Fruit fly (Drosophila melanogaster) whole organism, prepupa: ENCODE measurements around the gene pum.

Experiments used
- Blimp-1 ChIP-seq: fragments of 200-800 bp; sonication (Bioruptor generic); optimal IDR thresholded peaks from 3 replicates; lab custom pipeline; 2017; ENCODE audit warnings: missing biosample characterization, missing genetic modification characterization, mild to moderate bottlenecking, moderate library complexity, missing genetic modification reagents
- CG10631 ChIP-seq: fragments of 200-800 bp; sonication (Bioruptor generic); optimal IDR thresholded peaks from 2 replicates; lab custom pipeline; 2016; ENCODE audit warnings: missing biosample characterization, missing genetic modification characterization
- CG11294 ChIP-seq: fragments of 200-800 bp; sonication (Bioruptor generic); IDR thresholded peaks from 2 replicates; pipeline ENCODE4 v1.3.6; 2022; ENCODE audit warnings: missing biosample characterization, missing genetic modification characterization
- CG11902 ChIP-seq: fragments of 200-800 bp; sonication (Bioruptor generic); optimal IDR thresholded peaks from 3 replicates; lab custom pipeline; 2016; ENCODE audit warnings: missing biosample characterization, missing genetic modification characterization
- CG15336 ChIP-seq: fragments of 200-800 bp; sonication (Bioruptor generic); IDR thresholded peaks from 2 replicates; pipeline ENCODE4 v1.3.6; 2022; ENCODE audit warnings: missing biosample characterization, missing genetic modification characterization
- CG1621 ChIP-seq: fragments of 200-800 bp; sonication (Bioruptor generic); optimal IDR thresholded peaks from 3 replicates; lab custom pipeline; 2018; ENCODE audit warnings: missing biosample characterization, mild to moderate bottlenecking, missing genetic modification characterization
- CG16779 ChIP-seq: fragments of 200-800 bp; sonication (Bioruptor generic); optimal IDR thresholded peaks from 3 replicates; lab custom pipeline; 2017; ENCODE audit warnings: missing biosample characterization, mild to moderate bottlenecking, missing genetic modification characterization
- CG31627 ChIP-seq: fragments of 200-800 bp; sonication (Bioruptor generic); optimal IDR thresholded peaks from 3 replicates; lab custom pipeline; 2016; ENCODE audit warnings: missing biosample characterization, missing genetic modification characterization
- CG34406 ChIP-seq: fragments of 200-800 bp; sonication (Bioruptor generic); optimal IDR thresholded peaks from 3 replicates; lab custom pipeline; 2016; ENCODE audit warnings: missing biosample characterization, missing genetic modification characterization
- CG3919 ChIP-seq: fragments of 200-800 bp; sonication (Bioruptor generic); optimal IDR thresholded peaks from 3 replicates; lab custom pipeline; 2016; ENCODE audit warnings: missing biosample characterization, missing genetic modification characterization
- CG4318 ChIP-seq: fragments of 200-800 bp; sonication (Bioruptor generic); optimal IDR thresholded peaks from 3 replicates; lab custom pipeline; 2017; ENCODE audit warnings: missing biosample characterization, mild to moderate bottlenecking, missing genetic modification characterization
- CG6163 ChIP-seq: fragments of 200-800 bp; sonication (Bioruptor generic); IDR thresholded peaks from 3 replicates; pipeline ENCODE4 v1.3.6; 2022; ENCODE audit warnings: missing biosample characterization, missing genetic modification characterization
- CG6276 ChIP-seq: fragments of 200-800 bp; sonication (Bioruptor generic); optimal IDR thresholded peaks from 2 replicates; lab custom pipeline; 2017; ENCODE audit warnings: missing biosample characterization, mild to moderate bottlenecking, missing genetic modification characterization
- CG6792 ChIP-seq: fragments of 200-800 bp; sonication (Bioruptor generic); optimal IDR thresholded peaks from 3 replicates; lab custom pipeline; 2016; ENCODE audit warnings: missing biosample characterization, missing genetic modification characterization
- CG6808 ChIP-seq: fragments of 200-800 bp; sonication (Bioruptor generic); optimal IDR thresholded peaks from 3 replicates; lab custom pipeline; 2017; ENCODE audit warnings: missing biosample characterization, missing genetic modification characterization, mild to moderate bottlenecking, moderate library complexity, missing genetic modification reagents
- CG6854 ChIP-seq: fragments of 200-800 bp; sonication (Bioruptor generic); optimal IDR thresholded peaks from 2 replicates; lab custom pipeline; 2017; ENCODE audit warnings: missing biosample characterization, mild to moderate bottlenecking, missing genetic modification characterization
- CG7368 ChIP-seq: fragments of 200-800 bp; sonication (Bioruptor generic); optimal IDR thresholded peaks from 3 replicates; lab custom pipeline; 2016; ENCODE audit warnings: missing biosample characterization, missing genetic modification characterization
- CG9139 ChIP-seq: fragments of 200-800 bp; sonication (Bioruptor generic); optimal IDR thresholded peaks from 3 replicates; lab custom pipeline; 2017; ENCODE audit warnings: missing biosample characterization, mild to moderate bottlenecking, missing genetic modification characterization
- Eip75B ChIP-seq: fragments of 200-800 bp; sonication (Bioruptor generic); optimal IDR thresholded peaks from 3 replicates; lab custom pipeline; 2016; ENCODE audit warnings: missing biosample characterization, missing genetic modification characterization
- Eip78C ChIP-seq: fragments of 200-800 bp; sonication (Bioruptor generic); peaks from one replicate; lab custom pipeline; 2016; ENCODE audit warnings: missing biosample characterization, missing genetic modification characterization
- Eip93F ChIP-seq: fragments of 200-800 bp; sonication (Bioruptor generic); optimal IDR thresholded peaks from 2 replicates; lab custom pipeline; 2016; ENCODE audit warnings: missing biosample characterization, mild to moderate bottlenecking, missing genetic modification characterization
- Hr39 ChIP-seq: fragments of 200-800 bp; sonication (Bioruptor generic); optimal IDR thresholded peaks from 2 replicates; lab custom pipeline; 2016; ENCODE audit warnings: missing biosample characterization, missing genetic modification characterization
- Lpt ChIP-seq: fragments of 200-800 bp; sonication (Bioruptor generic); optimal IDR thresholded peaks from 3 replicates; lab custom pipeline; 2016; ENCODE audit warnings: missing biosample characterization, missing genetic modification characterization
- OdsH ChIP-seq: fragments of 200-800 bp; sonication (Bioruptor generic); optimal IDR thresholded peaks from 3 replicates; lab custom pipeline; 2016; ENCODE audit warnings: missing biosample characterization, missing genetic modification characterization
- Smox ChIP-seq: fragments of 200-800 bp; sonication (Bioruptor generic); optimal IDR thresholded peaks from 3 replicates; lab custom pipeline; 2016; ENCODE audit warnings: missing biosample characterization, missing genetic modification characterization
- Sox102F ChIP-seq: fragments of 200-800 bp; sonication (Bioruptor generic); optimal IDR thresholded peaks from 2 replicates; lab custom pipeline; 2016; ENCODE audit warnings: missing biosample characterization, mild to moderate bottlenecking, missing genetic modification characterization
- Sox14 ChIP-seq: fragments of 200-800 bp; sonication (Bioruptor generic); optimal IDR thresholded peaks from 3 replicates; lab custom pipeline; 2016; ENCODE audit warnings: missing biosample characterization, missing genetic modification characterization
- achi ChIP-seq: fragments of 200-800 bp; sonication (Bioruptor generic); optimal IDR thresholded peaks from 3 replicates; lab custom pipeline; 2016; ENCODE audit warnings: missing biosample characterization, missing genetic modification characterization
- acj6 ChIP-seq: fragments of 200-800 bp; sonication (Bioruptor generic); optimal IDR thresholded peaks from 3 replicates; lab custom pipeline; 2016; ENCODE audit warnings: missing biosample characterization, missing genetic modification characterization
- cyc ChIP-seq: fragments of 200-800 bp; sonication (Bioruptor generic); optimal IDR thresholded peaks from 3 replicates; lab custom pipeline; 2016; ENCODE audit warnings: missing biosample characterization, missing genetic modification characterization
- dac ChIP-seq: fragments of 200-800 bp; sonication (Bioruptor generic); optimal IDR thresholded peaks from 2 replicates; lab custom pipeline; 2017; ENCODE audit warnings: missing biosample characterization, mild to moderate bottlenecking, missing genetic modification characterization
- eg ChIP-seq: fragments of 200-800 bp; sonication (Bioruptor generic); IDR thresholded peaks from 3 replicates; pipeline ENCODE4 v1.3.6; 2022; ENCODE audit warnings: missing biosample characterization, missing genetic modification characterization
- fd59A ChIP-seq: fragments of 200-800 bp; sonication (Bioruptor generic); optimal IDR thresholded peaks from 2 replicates; lab custom pipeline; 2017; ENCODE audit warnings: missing biosample characterization, mild to moderate bottlenecking, missing genetic modification characterization, missing genetic modification reagents
- lz ChIP-seq: fragments of 200-800 bp; sonication (Bioruptor generic); optimal IDR thresholded peaks from 3 replicates; lab custom pipeline; 2016; ENCODE audit warnings: missing biosample characterization, missing genetic modification characterization
- net ChIP-seq: fragments of 200-800 bp; sonication (Bioruptor generic); optimal IDR thresholded peaks from 3 replicates; lab custom pipeline; 2016; ENCODE audit warnings: missing biosample characterization, missing genetic modification characterization
- salr ChIP-seq, 2 experiments: fragments of 200-800 bp; sonication (Bioruptor generic); optimal IDR thresholded peaks; 3 replicates each; lab custom pipeline; 2016 to 2018; ENCODE audit warnings: missing biosample characterization in 2 of 2, missing genetic modification characterization in 2 of 2, mild to moderate bottlenecking in 1 of 2
- spab ChIP-seq: fragments of 200-800 bp; sonication (Bioruptor generic); optimal IDR thresholded peaks from 2 replicates; lab custom pipeline; 2017; ENCODE audit warnings: missing biosample characterization, mild to moderate bottlenecking, missing genetic modification characterization, missing genetic modification reagents
- topi ChIP-seq: fragments of 200-800 bp; sonication (Bioruptor generic); optimal IDR thresholded peaks from 3 replicates; lab custom pipeline; 2016; ENCODE audit warnings: missing biosample characterization, missing genetic modification characterization

The pum gene

dm6 chr3R:9140914-9141313, 96.6 kb downstream of the pum start:
- TF ChIP-seq CG15336 (GFP tag; lab: Robert Waterston, UW) = no peak
- no peak for TF ChIP-seq CG6808 (GFP tag; lab: Kevin White, UChicago)
- TF ChIP-seq CG11902 (GFP tag; lab: Kevin White, UChicago) = no peak
- TF ChIP-seq Hr39 (GFP tag; lab: Kevin White, UChicago) = no peak
- no peak for TF ChIP-seq Smox (GFP tag; lab: Kevin White, UChicago)
- TF ChIP-seq CG6163 (GFP tag; lab: Robert Waterston, UW) = no peak
- TF ChIP-seq CG3919 (GFP tag; lab: Kevin White, UChicago) = no peak
- no peak for TF ChIP-seq CG10631
- no peak for TF ChIP-seq CG4318 (GFP tag; lab: Kevin White, UChicago)
- no peak for TF ChIP-seq CG34406 (GFP tag; lab: Kevin White, UChicago)
- no peak for TF ChIP-seq acj6 (GFP tag; lab: Kevin White, UChicago)
- no peak for TF ChIP-seq CG6276 (GFP tag; lab: Kevin White, UChicago)
- TF ChIP-seq CG1621 = no peak
- TF ChIP-seq cyc (GFP tag; lab: Kevin White, UChicago) = no peak
- TF ChIP-seq CG7368 = no peak
- TF ChIP-seq net (GFP tag; lab: Kevin White, UChicago) = no peak
- no peak for TF ChIP-seq Lpt (GFP tag; lab: Kevin White, UChicago)
- TF ChIP-seq Eip78C (GFP tag; lab: Kevin White, UChicago) = no peak
- no peak for TF ChIP-seq eg (GFP tag; lab: Robert Waterston, UW)
- no peak for TF ChIP-seq Sox102F (GFP tag; lab: Kevin White, UChicago)

- TF ChIP-seq cyc (GFP tag; lab: Kevin White, UChicago) (no peak), OdsH (no peak), dac (GFP tag; lab: Kevin White, UChicago) (no peak), achi (GFP tag; lab: Kevin White, UChicago) (no peak), Eip75B (no peak), topi (GFP tag; lab: Kevin White, UChicago) (no peak), spab (GFP tag; lab: Kevin White, UChicago) (no peak), Blimp-1 (no peak), CG6792 (GFP tag; lab: Kevin White, UChicago) (no peak), salr (GFP tag; optimal IDR thresholded peaks at IDR 0.05; lab: Kevin White, UChicago) (no peak), Lpt (GFP tag; lab: Kevin White, UChicago) (no peak), CG34406 (GFP tag; lab: Kevin White, UChicago) (no peak), fd59A (GFP tag; lab: Kevin White, UChicago) (no peak), acj6 (GFP tag; lab: Kevin White, UChicago) (no peak), CG31627 (GFP tag; lab: Kevin White, UChicago) (no peak), CG16779 (tag; lab: Kevin White, UChicago) (no peak)
These were observed 97.3 kb downstream of the pum start for dm6 chr3R:9140165-9140564.

dm6 chr3R:9138234-9138633, 99.2 kb downstream of the pum start:
- TF ChIP-seq Sox14 (GFP tag; lab: Kevin White, UChicago) (no peak), Eip93F (GFP tag; lab: Kevin White, UChicago) (no peak), Eip78C (GFP tag; lab: Kevin White, UChicago) (peak; percentile 55), spab (GFP tag; lab: Kevin White, UChicago) (no peak), CG11294 (GFP tag; lab: Robert Waterston, UW) (no peak), Eip75B (peak; percentile 42), Sox102F (GFP tag; lab: Kevin White, UChicago) (no peak), achi (GFP tag; lab: Kevin White, UChicago) (no peak), Blimp-1 (no peak), CG9139 (GFP tag; lab: Kevin White, UChicago) (no peak), CG16779 (tag; lab: Kevin White, UChicago) (no peak), lz (no peak), CG6854 (GFP tag; lab: Kevin White, UChicago) (peak; percentile 7), acj6 (GFP tag; lab: Kevin White, UChicago) (no peak)
- TF ChIP-seq, all 60 proteins: peak for 3
